Worm (Caenorhabditis elegans) whole organism, late embryonic: ENCODE data around the gene gem-4.

ENCODE experiments used
- T23F11.4 ChIP-seq: fragments of 200-800 bp; sonication (Bioruptor generic); optimal IDR thresholded peaks from 2 replicates; lab custom pipeline; 2018; ENCODE audit warnings: mild to moderate bottlenecking, missing genetic modification characterization, missing compliant biosample characterization
- ceh-31 ChIP-seq: sonication (generic microtip); optimal IDR thresholded peaks from 2 replicates; lab custom pipeline; 2016; ENCODE audit warnings: missing genetic modification characterization, missing compliant biosample characterization
- dmd-4 ChIP-seq: sonication (generic microtip); optimal IDR thresholded peaks from 2 replicates; lab custom pipeline; 2016; ENCODE audit warnings: borderline replicate concordance, missing genetic modification characterization, missing compliant biosample characterization
- dve-1 ChIP-seq: sonication (generic microtip); optimal IDR thresholded peaks from 2 replicates; lab custom pipeline; 2017; ENCODE audit warnings: antibody characterized with exemption, mild to moderate bottlenecking, missing genetic modification characterization, missing compliant biosample characterization
- gmeb-2 ChIP-seq: sonication (generic microtip); optimal IDR thresholded peaks from 2 replicates; lab custom pipeline; 2016; ENCODE audit warnings: missing genetic modification characterization, inconsistent platforms, missing compliant biosample characterization
- madf-2 ChIP-seq: sonication (generic microtip); optimal IDR thresholded peaks from 2 replicates; lab custom pipeline; 2017; ENCODE audit warnings: missing genetic modification characterization, missing compliant biosample characterization
- pat-9 ChIP-seq: fragments of 200-800 bp; sonication (Bioruptor generic); optimal IDR thresholded peaks from 2 replicates; lab custom pipeline; 2018; ENCODE audit warnings: mild to moderate bottlenecking, missing genetic modification characterization, moderate library complexity, missing compliant biosample characterization
- pax-1 ChIP-seq: fragments of 150-350 bp; optimal IDR thresholded peaks from 2 replicates; lab custom pipeline; 2014; ENCODE audit warnings: missing biosample characterization, missing genetic modification characterization
- sox-2 ChIP-seq: fragments of 200-800 bp; sonication (Bioruptor generic); IDR thresholded peaks from 2 replicates; pipeline ENCODE4 v1.3.6; 2022; ENCODE audit warnings: missing genetic modification reagents, missing genetic modification characterization, missing compliant biosample characterization
- unc-42 ChIP-seq: sonication (generic microtip); optimal IDR thresholded peaks from 2 replicates; lab custom pipeline; 2016; ENCODE audit warnings: missing genotype, missing genetic modification characterization, missing compliant biosample characterization

gem-4 gene

ce11 chrIV:11793170-11793569 is 47.7 kb downstream of the gem-4 start:
- no peak for TF ChIP-seq ceh-31 (tag; lab: Kevin White, UChicago)
- TF ChIP-seq dve-1 (tag; lab: Kevin White, UChicago), result no peak
- TF ChIP-seq, all 69 proteins: peak for 0

- TF ChIP-seq pat-9, result no peak
- no peak for TF ChIP-seq dmd-4 (tag; lab: Kevin White, UChicago)
- TF ChIP-seq unc-42 (tag; lab: Kevin White, UChicago), result peak; percentile 22
- TF ChIP-seq, all 69 proteins: peak for 1
These were observed 50.5 kb downstream of the gem-4 start for ce11 chrIV:11795964-11796363.

- TF ChIP-seq gmeb-2 (tag; lab: Kevin White, UChicago) (no peak), unc-42 (tag; lab: Kevin White, UChicago) (peak; percentile 18), T23F11.4 (GFP tag; lab: Kevin White, UChicago) (no peak), sox-2 (GFP tag; lab: Robert Waterston, UW) (no peak), madf-2 (tag; lab: Kevin White, UChicago) (no peak), pax-1 (no peak)
- TF ChIP-seq, all 69 proteins: peak for 1
These were observed 51.4 kb downstream of the gem-4 start for ce11 chrIV:11796818-11797217.
